Fruit fly (Drosophila melanogaster): Measurements from ENCODE around the gene rdgB.

rdgB gene

DNA sequence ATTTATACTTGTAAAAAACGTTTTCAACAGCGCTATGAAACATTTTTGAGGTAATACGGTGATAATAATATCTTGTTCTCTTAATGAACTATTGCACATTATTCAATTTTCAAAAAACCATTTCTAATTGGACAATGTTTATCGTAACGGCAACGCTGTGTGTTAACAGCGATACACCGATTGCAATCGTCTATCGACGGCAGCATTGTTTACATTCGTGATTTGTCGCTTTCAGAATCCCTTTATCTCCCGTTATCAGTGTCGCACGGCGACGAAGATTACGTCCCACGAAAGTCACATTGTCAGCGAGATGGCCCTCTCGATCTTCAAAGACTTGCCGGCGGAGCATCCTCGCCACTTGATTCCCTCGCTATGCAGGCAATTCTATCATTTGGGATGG lies 24.6 kb upstream of the rdgB start, which contains the start of gene CG11134 (continued):
- TF ChIP-seq B-H2 (GFP tag; optimal IDR thresholded peaks at IDR 0.05): no peak
- TF ChIP-seq CoRest (tag; optimal IDR thresholded peaks at IDR 0.05): no peak
- TF ChIP-seq Opbp (GFP tag; IDR thresholded peaks at IDR 0.05; ENCODE audit: partially characterized antibody): peak; percentile 40; the same call in 1 of the 3 replicates
- peak; percentile 44; the same call in 1 of the 2 replicates for TF ChIP-seq amos (GFP tag; IDR thresholded peaks at IDR 0.05; ENCODE audit: partially characterized antibody)
- TF ChIP-seq Dll (GFP tag; IDR thresholded peaks at IDR 0.05; ENCODE audit: partially characterized antibody): 0 out of 4 replicates have a peak, but pooled peaks have one; percentile 51
- TF ChIP-seq pan (optimal IDR thresholded peaks at IDR 0.05): no peak
- TF ChIP-seq pan (GFP tag; optimal IDR thresholded peaks at IDR 0.05 in 1 of 2, IDR thresholded peaks at IDR 0.05 in 1 of 2): no peak
- no peak for TF ChIP-seq CrebB (tag; optimal IDR thresholded peaks at IDR 0.05)
- no peak for TF ChIP-seq chn (GFP tag; optimal IDR thresholded peaks at IDR 0.05)
- TF ChIP-seq az2 (GFP tag; optimal IDR thresholded peaks at IDR 0.05): no peak
- TF ChIP-seq Stat92E (GFP tag; optimal IDR thresholded peaks at IDR 0.05): no peak
- no peak for TF ChIP-seq Drgx (GFP tag; IDR thresholded peaks at IDR 0.05)
- no peak for TF ChIP-seq CG3847 (GFP tag; IDR thresholded peaks at IDR 0.05)
- TF ChIP-seq E2f2 (GFP tag; IDR thresholded peaks at IDR 0.05): peak; percentile 69
- TF ChIP-seq CG34224 (GFP tag; IDR thresholded peaks at IDR 0.05; ENCODE audit: partially characterized antibody): peak; percentile 43; the same call in 1 of the 3 replicates
- TF ChIP-seq Eip74EF (GFP tag; optimal IDR thresholded peaks at IDR 0.05): no peak
- no peak for TF ChIP-seq Awh (GFP tag; IDR thresholded peaks at IDR 0.05)
- no peak for TF ChIP-seq D19B (GFP tag; optimal IDR thresholded peaks at IDR 0.05)
- no peak for TF ChIP-seq wor (GFP tag; IDR thresholded peaks at IDR 0.05)
- peak; percentile 38 for TF ChIP-seq pzg (GFP tag; optimal IDR thresholded peaks at IDR 0.05)
- TF ChIP-seq zen2 (GFP tag; IDR thresholded peaks at IDR 0.05; ENCODE audit: partially characterized antibody): 0 out of 3 replicates have a peak, but pooled peaks have one; percentile 43
- TF ChIP-seq CG10431 (GFP tag; optimal IDR thresholded peaks at IDR 0.05): no peak
- no peak for TF ChIP-seq wdn (GFP tag; IDR thresholded peaks at IDR 0.05)
- TF ChIP-seq CG4424 (GFP tag; optimal IDR thresholded peaks at IDR 0.05): no peak
- no peak for TF ChIP-seq CG13775 (GFP tag; optimal IDR thresholded peaks at IDR 0.05)
- TF ChIP-seq tna (GFP tag; IDR thresholded peaks at IDR 0.05; ENCODE audit: partially characterized antibody): peak; percentile 58
- no peak for TF ChIP-seq CG14441 (GFP tag; IDR thresholded peaks at IDR 0.05)
- TF ChIP-seq CG17802 (tag; optimal IDR thresholded peaks at IDR 0.05): no peak
- no peak for TF ChIP-seq kni (GFP tag; optimal IDR thresholded peaks at IDR 0.05)
- TF ChIP-seq phol (tag; optimal IDR thresholded peaks at IDR 0.05): no peak
- peak; percentile 18 for TF ChIP-seq sug (tag; optimal IDR thresholded peaks at IDR 0.05)
- TF ChIP-seq unc-4 (GFP tag; IDR thresholded peaks at IDR 0.05; ENCODE audit: partially characterized antibody): 0 out of 2 replicates have a peak, but pooled peaks have one; percentile 26
- peak; percentile 84 for TF ChIP-seq CG2116 (GFP tag; optimal IDR thresholded peaks at IDR 0.05)
- TF ChIP-seq NC2α (GFP tag; optimal IDR thresholded peaks at IDR 0.05): no peak
- 0 out of 2 replicates have a peak, but pooled peaks have one; percentile 23 for TF ChIP-seq ato (GFP tag; IDR thresholded peaks at IDR 0.05; ENCODE audit: partially characterized antibody)
- peak; percentile 57 for TF ChIP-seq Dp (GFP tag; optimal IDR thresholded peaks at IDR 0.05)
- TF ChIP-seq CG10321 (GFP tag; IDR thresholded peaks at IDR 0.05): no peak
- peak in 1 of 2 experiments; percentile 15 for TF ChIP-seq Pdp1 (GFP tag; optimal IDR thresholded peaks at IDR 0.05)
- no peak for TF ChIP-seq Atf6 (GFP tag; IDR thresholded peaks at IDR 0.05)
- TF ChIP-seq CG4820 (GFP tag; optimal IDR thresholded peaks at IDR 0.05): no peak
- TF ChIP-seq row (GFP tag; IDR thresholded peaks at IDR 0.05): 0 out of 3 replicates have a peak, but pooled peaks have one; percentile 5
- TF ChIP-seq Mes4 (GFP tag; optimal IDR thresholded peaks at IDR 0.05): no peak
- TF ChIP-seq bbx (GFP tag; IDR thresholded peaks at IDR 0.05; ENCODE audit: partially characterized antibody): peak; percentile 60; the same call in 1 of the 2 replicates
- TF ChIP-seq lilli (GFP tag; optimal IDR thresholded peaks at IDR 0.05): no peak
- no peak for TF ChIP-seq kah (GFP tag; optimal IDR thresholded peaks at IDR 0.05)
- TF ChIP-seq CkIIα-i1 (GFP tag; IDR thresholded peaks at IDR 0.05): no peak
- TF ChIP-seq emc (GFP tag; optimal IDR thresholded peaks at IDR 0.05): no peak
- TF ChIP-seq NFAT (GFP tag; IDR thresholded peaks at IDR 0.05): no peak
- no peak for TF ChIP-seq CG1647 (GFP tag; optimal IDR thresholded peaks at IDR 0.05)
- TF ChIP-seq HLH3B (GFP tag; IDR thresholded peaks at IDR 0.05): no peak
